Fruit fly (Drosophila melanogaster): ENCODE measurements around the gene CG6013.

dm6 chr3R:19001701-19002100 lies 29.6 kb upstream of the CG6013 start:
- TF ChIP-seq Dif (GFP tag; optimal IDR thresholded peaks at IDR 0.05; ENCODE audit: partially characterized antibody) = no peak
- no peak for TF ChIP-seq CG9705 (GFP tag; optimal IDR thresholded peaks at IDR 0.05)
- TF ChIP-seq rgr (GFP tag; optimal IDR thresholded peaks at IDR 0.05) = no peak
- no peak for TF ChIP-seq lola (GFP tag; optimal IDR thresholded peaks at IDR 0.05)
- TF ChIP-seq jim (GFP tag; optimal IDR thresholded peaks at IDR 0.05) = no peak
- TF ChIP-seq brk (GFP tag; optimal IDR thresholded peaks at IDR 0.05) = no peak
- no peak for TF ChIP-seq sv (GFP tag; optimal IDR thresholded peaks at IDR 0.05)
- no peak for TF ChIP-seq ey (GFP tag; optimal IDR thresholded peaks at IDR 0.05)
- TF ChIP-seq Sp1 (GFP tag; optimal IDR thresholded peaks at IDR 0.05) = no peak
- no peak for TF ChIP-seq foxo (GFP tag; optimal IDR thresholded peaks at IDR 0.05)
- TF ChIP-seq h (GFP tag; optimal IDR thresholded peaks at IDR 0.05) = no peak
- TF ChIP-seq CrebA (GFP tag; optimal IDR thresholded peaks at IDR 0.05; ENCODE audit: borderline replicate concordance) = no peak
- TF ChIP-seq pan (optimal IDR thresholded peaks at IDR 0.05) = no peak
- no peak for TF ChIP-seq Dfd (GFP tag; optimal IDR thresholded peaks at IDR 0.05)
